Worm (Caenorhabditis elegans): ENCODE measurements around the gene kup-1.

ce11 chrV:12040823-12041606, at the start of gene kup-1, which contains the start of gene F10C2.4:
- TF ChIP-seq dao-5 (tag; optimal IDR thresholded peaks at IDR 0.05) (no peak), him-1 (tag; optimal IDR thresholded peaks at IDR 0.05) (no peak), W03F9.2 (tag; optimal IDR thresholded peaks at IDR 0.05) (no peak)

Measured in whole organism, L4/young adult.